Worm (Caenorhabditis elegans): ENCODE measurements around the gene F26F4.9.

F26F4.9 gene

ce11 chrIII:4918906-4919305, 6.6 kb upstream of the F26F4.9 start:
- TF ChIP-seq ztf-23 (GFP tag; IDR thresholded peaks at IDR 0.05) (no peak), T22C8.4 (GFP tag; IDR thresholded peaks at IDR 0.05) (no peak), cog-1 (tag; optimal IDR thresholded peaks at IDR 0.05) (no peak), med-1 (GFP tag; optimal IDR thresholded peaks at IDR 0.05; ENCODE audit: insufficient read depth) (no peak), ztf-29 (GFP tag; IDR thresholded peaks at IDR 0.05) (no peak), flt-1 (GFP tag; IDR thresholded peaks at IDR 0.05) (no peak), tab-1 (GFP tag; IDR thresholded peaks at IDR 0.05) (no peak), klf-2 (GFP tag; conservative IDR thresholded peaks at IDR 0.05) (no peak), ref-1 (GFP tag; conservative IDR thresholded peaks at IDR 0.05) (no peak)

DNA sequence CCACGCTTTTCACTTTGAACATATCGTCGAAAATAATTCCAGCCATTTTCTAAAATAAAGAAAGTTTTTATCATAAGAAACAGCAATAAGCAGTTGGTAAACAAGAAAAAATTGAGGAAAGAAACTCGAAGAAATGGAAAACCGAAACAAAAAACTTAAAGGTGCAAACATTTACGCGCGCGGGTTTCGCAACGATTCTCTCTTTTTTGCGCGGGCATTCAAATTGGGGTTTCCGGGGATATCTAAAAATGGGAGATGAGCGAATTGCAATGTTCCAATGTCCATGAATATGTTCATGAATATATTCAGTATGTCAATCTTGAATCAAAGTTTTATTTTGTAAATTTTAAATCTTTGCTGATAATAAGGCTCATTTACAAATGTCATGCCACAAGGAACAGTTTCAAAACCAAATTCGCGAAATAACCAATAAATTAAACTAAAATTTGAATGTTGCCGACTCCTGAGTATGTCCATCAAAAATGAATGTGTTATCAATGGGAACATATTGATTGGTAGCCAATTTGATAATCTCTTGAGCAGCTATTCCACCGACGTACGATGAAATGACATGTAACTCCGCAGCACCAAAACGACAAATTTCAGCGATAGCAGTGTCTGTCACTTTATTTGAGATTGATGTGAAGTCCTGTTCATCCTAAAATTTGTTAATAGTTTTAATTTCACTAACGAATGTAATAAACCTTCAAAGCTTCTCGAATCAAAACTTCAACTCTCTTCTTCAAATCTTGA, 5.8 kb upstream of the F26F4.9 start, which contains the start of gene rpb-8:
TSS of gene rpb-8 (minus strand) at position 49 of the 753 bp plus-strand sequence.
- no peak for TF ChIP-seq klf-2 (GFP tag; conservative IDR thresholded peaks at IDR 0.05)
- no peak for TF ChIP-seq flt-1 (GFP tag; IDR thresholded peaks at IDR 0.05)
- TF ChIP-seq tab-1 (GFP tag; IDR thresholded peaks at IDR 0.05) = no peak
- no peak for TF ChIP-seq ztf-23 (GFP tag; IDR thresholded peaks at IDR 0.05)
- TF ChIP-seq med-1 (GFP tag; optimal IDR thresholded peaks at IDR 0.05; ENCODE audit: insufficient read depth) = no peak
- TF ChIP-seq T22C8.4 (GFP tag; IDR thresholded peaks at IDR 0.05) = no peak
- no peak for TF ChIP-seq ztf-29 (GFP tag; IDR thresholded peaks at IDR 0.05)
- no peak for TF ChIP-seq ref-1 (GFP tag; conservative IDR thresholded peaks at IDR 0.05)
- TF ChIP-seq cog-1 (tag; optimal IDR thresholded peaks at IDR 0.05) = no peak

DNA sequence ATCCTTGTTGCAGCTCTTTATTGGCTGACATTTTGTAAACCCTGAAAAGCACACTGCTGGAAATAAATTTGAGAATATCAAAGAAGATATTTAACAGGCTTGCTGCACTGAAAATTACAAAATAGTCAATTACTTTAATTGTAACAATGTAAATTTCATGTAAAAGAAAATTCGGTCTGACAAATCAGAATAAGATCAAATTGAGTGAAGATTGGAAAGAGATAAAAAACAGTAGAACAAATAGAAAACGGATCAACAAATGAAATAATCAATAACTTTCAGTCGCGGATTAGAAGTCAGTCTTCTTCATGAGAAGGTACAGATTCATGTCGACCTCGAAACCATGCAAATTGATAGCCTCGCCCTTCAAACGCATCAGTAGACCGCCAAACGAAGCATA, 4.8 kb upstream of the F26F4.9 start, which contains the start of gene rars-1:
TSS of gene rars-1 (minus strand) at position 101 of the 400 bp plus-strand sequence.
- TF ChIP-seq klf-2 (GFP tag; conservative IDR thresholded peaks at IDR 0.05) = no peak
- no peak for TF ChIP-seq ztf-29 (GFP tag; IDR thresholded peaks at IDR 0.05)
- TF ChIP-seq ztf-23 (GFP tag; IDR thresholded peaks at IDR 0.05) = no peak
- no peak for TF ChIP-seq tab-1 (GFP tag; IDR thresholded peaks at IDR 0.05)
- TF ChIP-seq med-1 (GFP tag; optimal IDR thresholded peaks at IDR 0.05; ENCODE audit: insufficient read depth) = no peak
- TF ChIP-seq cog-1 (tag; optimal IDR thresholded peaks at IDR 0.05) = no peak
- TF ChIP-seq T22C8.4 (GFP tag; IDR thresholded peaks at IDR 0.05) = no peak
- no peak for TF ChIP-seq flt-1 (GFP tag; IDR thresholded peaks at IDR 0.05)
- no peak for TF ChIP-seq ref-1 (GFP tag; conservative IDR thresholded peaks at IDR 0.05)

DNA sequence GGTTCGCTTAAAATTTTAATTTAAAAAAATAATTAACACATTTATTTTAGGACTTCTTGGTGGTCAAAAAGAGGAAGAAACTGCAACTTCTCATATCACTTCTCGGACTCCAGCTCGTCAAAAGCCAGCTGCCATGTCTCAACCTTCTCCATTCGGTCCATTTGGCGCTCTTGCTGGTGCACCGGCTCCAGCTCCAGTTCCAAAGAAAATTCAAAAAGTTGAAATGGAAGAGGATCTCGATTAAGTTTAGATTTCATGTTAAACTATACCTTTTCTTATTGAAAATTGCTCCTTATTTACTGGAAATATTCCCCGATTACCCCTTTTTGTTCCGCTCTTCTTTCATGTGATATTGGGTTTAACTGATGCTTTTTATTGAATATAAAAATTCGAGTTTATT, 1.4 kb upstream of the F26F4.9 start:
- TF ChIP-seq T22C8.4 (GFP tag; IDR thresholded peaks at IDR 0.05) (no peak), ztf-23 (GFP tag; IDR thresholded peaks at IDR 0.05) (no peak), med-1 (GFP tag; optimal IDR thresholded peaks at IDR 0.05; ENCODE audit: insufficient read depth) (no peak), cog-1 (tag; optimal IDR thresholded peaks at IDR 0.05) (no peak), flt-1 (GFP tag; IDR thresholded peaks at IDR 0.05) (no peak), ztf-29 (GFP tag; IDR thresholded peaks at IDR 0.05) (no peak), tab-1 (GFP tag; IDR thresholded peaks at IDR 0.05) (no peak), ref-1 (GFP tag; conservative IDR thresholded peaks at IDR 0.05) (no peak), klf-2 (GFP tag; conservative IDR thresholded peaks at IDR 0.05) (no peak)

DNA sequence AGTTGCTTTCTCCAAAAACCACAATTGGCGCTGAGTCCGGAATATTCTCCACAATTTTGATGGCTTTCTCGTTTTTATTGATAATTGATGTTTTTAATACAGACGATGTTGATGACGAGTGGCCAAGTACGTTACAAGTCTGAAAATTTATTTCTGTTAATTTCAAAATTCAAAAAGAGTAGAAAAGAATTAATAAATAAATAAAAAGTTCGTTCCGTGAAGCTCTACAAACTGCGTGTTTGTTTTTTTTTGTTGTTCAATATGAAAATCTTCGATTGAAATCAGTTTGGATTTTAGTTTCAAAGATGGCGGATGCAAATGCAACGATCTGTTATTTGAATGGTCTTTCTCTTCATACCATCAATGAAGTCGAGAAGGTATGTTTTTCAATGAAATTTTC, 1.4 kb downstream of the F26F4.9 start, which contains the start of gene F26F4.2:
TSS of gene F26F4.2 (plus strand) at position 301 of the 400 bp plus-strand sequence.
- no peak for TF ChIP-seq ztf-23 (GFP tag; IDR thresholded peaks at IDR 0.05)
- TF ChIP-seq T22C8.4 (GFP tag; IDR thresholded peaks at IDR 0.05) = no peak
- no peak for TF ChIP-seq ztf-29 (GFP tag; IDR thresholded peaks at IDR 0.05)
- no peak for TF ChIP-seq klf-2 (GFP tag; conservative IDR thresholded peaks at IDR 0.05)
- TF ChIP-seq med-1 (GFP tag; optimal IDR thresholded peaks at IDR 0.05; ENCODE audit: insufficient read depth) = no peak
- no peak for TF ChIP-seq flt-1 (GFP tag; IDR thresholded peaks at IDR 0.05)
- no peak for TF ChIP-seq cog-1 (tag; optimal IDR thresholded peaks at IDR 0.05)
- TF ChIP-seq ref-1 (GFP tag; conservative IDR thresholded peaks at IDR 0.05) = no peak
- TF ChIP-seq tab-1 (GFP tag; IDR thresholded peaks at IDR 0.05) = no peak

DNA sequence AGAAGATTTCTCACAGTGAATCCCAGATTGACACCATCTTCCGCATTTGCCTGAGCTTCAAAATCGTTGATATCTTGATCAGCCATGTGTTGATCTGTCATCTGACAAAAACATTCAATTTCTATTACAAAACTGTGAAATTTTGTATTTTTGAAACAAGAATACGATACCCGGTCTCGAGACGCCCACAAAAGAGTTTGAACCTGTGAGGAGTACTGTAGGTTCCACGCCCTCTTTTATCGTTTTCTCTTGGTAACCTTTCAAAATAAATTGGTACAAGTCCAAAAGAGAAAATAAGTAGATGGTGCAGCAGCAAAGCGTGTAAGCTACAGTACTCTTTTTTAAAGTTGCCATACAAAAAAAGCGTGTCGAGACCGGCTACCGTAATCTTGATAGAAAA, 2.4 kb downstream of the F26F4.9 start, which contains the start of gene F26F4.12:
TSS of gene F26F4.12 (minus strand) at position 101 of the 400 bp plus-strand sequence.
- TF ChIP-seq tab-1 (GFP tag; IDR thresholded peaks at IDR 0.05) (no peak), med-1 (GFP tag; optimal IDR thresholded peaks at IDR 0.05; ENCODE audit: insufficient read depth) (no peak), T22C8.4 (GFP tag; IDR thresholded peaks at IDR 0.05) (no peak), flt-1 (GFP tag; IDR thresholded peaks at IDR 0.05) (no peak), klf-2 (GFP tag; conservative IDR thresholded peaks at IDR 0.05) (no peak)

- TF ChIP-seq flt-1 (GFP tag; IDR thresholded peaks at IDR 0.05) = no peak
- TF ChIP-seq ref-1 (GFP tag; conservative IDR thresholded peaks at IDR 0.05) = no peak
- TF ChIP-seq klf-2 (GFP tag; conservative IDR thresholded peaks at IDR 0.05) = no peak
- TF ChIP-seq cog-1 (tag; optimal IDR thresholded peaks at IDR 0.05) = no peak
- TF ChIP-seq ztf-29 (GFP tag; IDR thresholded peaks at IDR 0.05) = no peak
- no peak for TF ChIP-seq ztf-23 (GFP tag; IDR thresholded peaks at IDR 0.05)
- TF ChIP-seq med-1 (GFP tag; optimal IDR thresholded peaks at IDR 0.05; ENCODE audit: insufficient read depth) = no peak
- TF ChIP-seq T22C8.4 (GFP tag; IDR thresholded peaks at IDR 0.05) = no peak
- TF ChIP-seq tab-1 (GFP tag; IDR thresholded peaks at IDR 0.05) = no peak
These were observed 5.4 kb downstream of the F26F4.9 start, which contains the start of gene rom-1 for ce11 chrIII:4906896-4907295. Gene rom-1, plus strand, starts transcription at chrIII:4907196.

ce11 chrIII:4906365-4906764, 6.0 kb downstream of the F26F4.9 start:
- TF ChIP-seq klf-2 (GFP tag; conservative IDR thresholded peaks at IDR 0.05) = no peak
- TF ChIP-seq ref-1 (GFP tag; conservative IDR thresholded peaks at IDR 0.05) = no peak

- TF ChIP-seq cog-1 (tag; optimal IDR thresholded peaks at IDR 0.05) = no peak
These were observed 6.9 kb downstream of the F26F4.9 start, which contains the start of gene F26F4.8 for ce11 chrIII:4905405-4905804. Gene F26F4.8, minus strand, starts transcription at chrIII:4905473.

DNA sequence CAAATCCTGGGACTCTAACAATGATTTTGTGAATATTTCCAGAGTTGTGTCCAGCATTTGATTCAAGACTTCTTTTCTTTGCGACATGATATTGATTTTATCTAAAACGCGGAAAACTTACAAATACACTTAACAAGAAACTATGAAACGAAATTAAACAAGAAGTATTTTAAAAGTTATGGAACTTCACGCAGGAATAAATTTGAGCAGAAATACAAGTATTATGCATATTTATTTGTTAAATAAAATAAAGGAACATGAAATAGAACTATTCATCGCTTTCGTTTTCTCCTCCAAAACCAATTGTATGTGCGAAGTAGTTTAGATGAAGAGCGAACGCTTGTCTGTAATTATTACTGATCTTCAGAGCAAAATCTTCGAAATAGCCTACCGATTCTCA, 8.5 kb downstream of the F26F4.9 start, which contains the start of gene kbp-2:
TSS of gene kbp-2 (minus strand) at position 101 of the 400 bp plus-strand sequence.
- TF ChIP-seq klf-2 (GFP tag; conservative IDR thresholded peaks at IDR 0.05) (no peak), cog-1 (tag; optimal IDR thresholded peaks at IDR 0.05) (no peak), flt-1 (GFP tag; IDR thresholded peaks at IDR 0.05) (no peak), ref-1 (GFP tag; conservative IDR thresholded peaks at IDR 0.05) (no peak), ztf-29 (GFP tag; IDR thresholded peaks at IDR 0.05) (no peak), ztf-23 (GFP tag; IDR thresholded peaks at IDR 0.05) (no peak), med-1 (GFP tag; optimal IDR thresholded peaks at IDR 0.05; ENCODE audit: insufficient read depth) (no peak), tab-1 (GFP tag; IDR thresholded peaks at IDR 0.05) (no peak), T22C8.4 (GFP tag; IDR thresholded peaks at IDR 0.05) (no peak)
